Worm (Caenorhabditis elegans) whole organism, late embryonic: ENCODE measurements around the gene Y7A5A.20.

Source experiments
- ama-1 ChIP-seq: fragments of 150-350 bp; optimal IDR thresholded peaks from 2 replicates; lab custom pipeline; 2014
- che-1 ChIP-seq: sonication (generic microtip); optimal IDR thresholded peaks from 2 replicates; lab custom pipeline; 2016; ENCODE audit warnings: mild to moderate bottlenecking, missing genetic modification characterization, missing compliant biosample characterization
- ets-4 ChIP-seq: sonication (generic microtip); optimal IDR thresholded peaks from 2 replicates; lab custom pipeline; 2016; ENCODE audit warnings: missing genetic modification characterization, missing compliant biosample characterization
- hlh-15 ChIP-seq: sonication (generic microtip); optimal IDR thresholded peaks from 2 replicates; lab custom pipeline; 2016; ENCODE audit warnings: missing genetic modification characterization, missing compliant biosample characterization
- nhr-11 ChIP-seq: fragments of 150-350 bp; optimal IDR thresholded peaks from 2 replicates; lab custom pipeline; 2014; ENCODE audit warnings: missing biosample characterization, missing genetic modification characterization
- pag-3 ChIP-seq: sonication (generic microtip); optimal IDR thresholded peaks from 2 replicates; lab custom pipeline; 2016; ENCODE audit warnings: missing compliant biosample characterization, missing genetic modification characterization, borderline replicate concordance
- ttx-3 ChIP-seq: sonication (generic microtip); optimal IDR thresholded peaks from 2 replicates; lab custom pipeline; 2016; ENCODE audit warnings: missing genetic modification reagents, missing genetic modification characterization, missing compliant biosample characterization
- unc-3 ChIP-seq, 2 experiments: fragments of 200-800 bp in 1 of 2; sonication (Bioruptor generic) in 1 of 2; sonication (generic microtip) in 1 of 2; conservative IDR thresholded peaks in 1 of 2; optimal IDR thresholded peaks in 1 of 2; 2 replicates each; pipeline versions ENCODE4 v1.3.6 to Lab custom; 2016 to 2022; ENCODE audit warnings: missing compliant biosample characterization in 2 of 2, missing genetic modification characterization in 2 of 2, missing genetic modification reagents in 1 of 2
- zip-5 ChIP-seq: sonication (generic microtip); optimal IDR thresholded peaks from 2 replicates; lab custom pipeline; 2016; ENCODE audit warnings: missing genetic modification characterization, missing compliant biosample characterization

DNA sequence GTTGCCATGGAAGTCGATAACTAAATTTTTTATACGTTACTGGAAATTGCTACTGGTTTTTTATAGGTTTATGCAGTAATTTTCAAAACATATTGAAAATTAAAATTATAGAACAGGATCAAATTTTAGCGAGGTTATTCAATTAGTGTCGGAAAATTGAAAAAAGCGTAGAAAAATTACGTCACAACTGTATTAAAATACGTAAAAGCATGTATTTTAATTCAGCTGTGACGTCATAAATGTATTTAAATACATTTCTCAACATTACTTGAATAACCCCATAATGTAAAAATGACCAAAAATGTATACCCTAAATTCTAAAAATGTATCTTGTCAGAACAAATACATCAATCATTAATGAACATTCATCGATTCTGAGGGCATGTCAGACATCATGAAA lies 20.7 kb downstream of the Y7A5A.20 start:
- no peak for TF ChIP-seq pag-3
- TF ChIP-seq nhr-11 (tag; lab: Kevin White, UChicago) = no peak
- TF ChIP-seq ama-1 = no peak
- TF ChIP-seq zip-5 = no peak
- TF ChIP-seq hlh-15 (tag; lab: Kevin White, UChicago) = no peak
- TF ChIP-seq che-1 = no peak
- TF ChIP-seq ets-4 = no peak
- no peak for TF ChIP-seq unc-3 (GFP tag; conservative IDR thresholded peaks at IDR 0.05; lab: Robert Waterston, UW)
- no peak for TF ChIP-seq unc-3 (tag; optimal IDR thresholded peaks at IDR 0.05; lab: Kevin White, UChicago)
- no peak for TF ChIP-seq ttx-3 (tag; lab: Kevin White, UChicago)
